Worm (Caenorhabditis elegans): Measurements from ENCODE around the gene ZK892.4.

Gene ZK892.4

DNA sequence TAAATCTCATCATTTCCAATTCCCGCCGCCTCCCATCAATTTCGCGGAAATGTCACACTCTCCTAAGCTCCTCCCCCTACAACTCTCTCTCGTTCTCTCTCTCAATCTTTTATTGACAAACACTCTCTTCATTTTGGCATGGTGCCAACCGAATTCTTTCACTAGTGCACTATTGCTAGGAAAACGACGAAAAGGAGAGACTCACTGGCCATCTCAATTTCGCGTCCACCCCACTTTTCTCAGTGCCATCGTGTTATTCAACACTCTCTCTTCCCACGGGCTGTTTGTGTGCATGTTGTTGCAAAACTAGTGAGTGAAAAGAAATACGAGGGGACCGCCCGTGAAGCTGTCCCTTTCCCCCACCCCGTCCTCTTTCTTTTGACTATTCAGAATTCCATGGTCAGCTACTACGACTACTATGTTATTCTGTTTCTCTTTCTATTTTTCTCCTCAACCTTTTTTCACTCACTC is 21.5 kb upstream of the ZK892.4 start (continued):
- TF ChIP-seq pqm-1 (tag; optimal IDR thresholded peaks at IDR 0.05) = no peak
- TF ChIP-seq mml-1 (tag; optimal IDR thresholded peaks at IDR 0.05) = no peak
- TF ChIP-seq elt-3 (tag; optimal IDR thresholded peaks at IDR 0.05) = no peak
- no peak for TF ChIP-seq ztf-4 (tag; optimal IDR thresholded peaks at IDR 0.05)

DNA sequence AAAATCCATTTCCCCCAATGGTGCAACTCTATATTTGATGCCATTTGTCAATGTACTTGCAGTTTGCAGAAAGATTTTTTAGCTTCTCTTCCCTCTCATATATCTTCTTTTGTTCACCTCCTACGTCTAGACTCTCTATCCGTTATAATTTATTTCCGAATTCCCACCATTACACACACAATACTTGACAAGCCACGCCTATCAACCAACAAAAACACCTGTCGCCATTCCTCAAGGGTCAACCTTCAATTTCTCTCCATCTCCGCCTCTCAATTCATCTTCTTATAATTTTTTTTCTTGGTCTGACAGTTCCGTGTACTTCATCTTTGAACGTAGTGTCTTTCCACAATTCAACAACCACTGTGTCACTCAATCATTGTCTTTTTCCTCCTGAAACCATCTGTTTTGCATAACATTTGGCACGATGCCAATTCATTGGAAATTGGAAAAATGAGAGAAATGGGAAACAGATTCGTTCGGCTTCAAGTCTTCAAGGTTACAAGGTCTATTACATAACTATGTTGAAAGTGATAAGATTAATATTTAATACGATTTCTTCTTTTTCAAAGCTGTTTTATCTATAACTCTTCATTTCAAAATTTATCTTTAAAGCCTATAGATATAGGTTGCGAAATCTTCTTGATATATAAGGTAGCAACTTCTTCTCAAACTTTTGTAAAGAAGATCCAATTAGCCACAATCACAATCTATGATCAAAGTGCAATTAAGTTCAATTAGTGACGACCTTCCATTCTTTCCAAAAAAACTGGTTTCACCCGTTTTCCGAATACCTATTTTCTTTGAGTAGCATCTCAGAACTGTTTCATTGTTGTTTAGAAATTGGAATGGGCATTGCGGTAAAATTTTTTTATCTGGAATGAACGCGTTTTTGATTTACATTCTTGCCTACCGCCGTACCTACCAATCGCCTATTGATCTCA is 19.5 kb upstream of the ZK892.4 start:
- TF ChIP-seq nhr-11 (tag; optimal IDR thresholded peaks at IDR 0.05) (peak; percentile 25), nhr-25 (tag; optimal IDR thresholded peaks at IDR 0.05) (peak; percentile 8), nhr-76 (tag; optimal IDR thresholded peaks at IDR 0.05) (no peak)

DNA sequence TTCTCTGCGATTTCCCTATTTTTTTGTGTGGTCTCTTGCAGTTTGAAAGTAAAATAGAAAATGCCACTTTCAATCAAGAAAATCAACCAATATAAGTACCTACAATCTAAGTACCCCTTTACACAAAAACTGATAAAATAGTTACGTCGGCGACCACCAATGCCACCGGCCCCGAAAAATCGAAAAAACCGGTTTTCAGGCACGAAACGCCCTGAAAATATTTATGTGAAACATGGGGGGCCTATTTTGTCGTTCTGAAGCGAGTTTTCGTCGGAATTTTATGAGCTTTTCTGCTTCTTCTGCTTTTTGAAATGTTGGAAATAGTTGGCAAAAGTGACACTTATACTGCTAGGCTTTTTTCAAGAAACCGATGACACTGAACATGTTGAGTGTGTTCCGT is 17.7 kb upstream of the ZK892.4 start:
- TF ChIP-seq ceh-82 (tag; optimal IDR thresholded peaks at IDR 0.05) (no peak), egl-5 (tag; optimal IDR thresholded peaks at IDR 0.05) (no peak), snpc-4 (tag; optimal IDR thresholded peaks at IDR 0.05) (no peak)

DNA sequence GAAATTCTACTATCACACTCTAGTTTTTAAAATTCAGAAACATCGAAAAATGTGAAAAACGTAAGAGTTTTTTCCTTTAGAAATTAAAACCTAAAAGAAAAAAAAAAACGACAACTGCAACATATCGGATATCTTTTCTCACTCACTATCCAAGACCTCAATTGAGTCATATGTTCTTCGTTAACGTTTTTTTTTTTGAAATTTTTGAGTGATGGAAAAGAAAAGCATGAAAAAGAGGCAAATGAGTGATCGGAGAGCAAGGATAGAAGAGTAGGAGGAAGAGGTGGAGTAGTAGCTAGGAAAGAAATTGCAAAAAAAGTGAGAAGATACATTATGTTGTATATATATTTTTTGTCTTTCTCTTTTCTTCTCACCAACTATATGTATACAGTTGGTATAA is 16.8 kb upstream of the ZK892.4 start:
- TF ChIP-seq eor-1 (tag; optimal IDR thresholded peaks at IDR 0.05) (no peak), lin-15B (tag; optimal IDR thresholded peaks at IDR 0.05) (no peak), nhr-76 (tag; optimal IDR thresholded peaks at IDR 0.05) (no peak), fos-1 (tag; optimal IDR thresholded peaks at IDR 0.05) (no peak), ceh-16 (tag; optimal IDR thresholded peaks at IDR 0.05) (no peak)

DNA sequence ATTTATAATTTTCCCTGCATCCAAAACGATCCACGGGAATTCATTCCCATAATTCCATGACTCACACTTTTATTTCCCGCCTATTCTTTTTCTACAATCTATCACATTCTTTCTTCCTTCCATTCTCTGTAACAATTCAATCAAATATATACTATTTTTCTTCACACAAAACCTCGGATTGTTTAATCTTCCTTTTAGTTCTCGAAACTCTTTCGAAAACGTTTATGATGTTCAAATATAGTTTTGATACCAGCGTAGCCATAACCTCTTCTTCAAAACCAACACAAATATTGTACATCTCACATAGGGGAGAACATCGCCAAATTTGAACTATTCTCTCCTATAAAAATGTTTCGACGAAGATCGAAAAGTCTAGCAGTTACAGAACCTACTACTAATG is 15.6 kb upstream of the ZK892.4 start, which contains the start of gene lec-3:
TSS of gene lec-3 (plus strand) at position 301 of the 400 bp plus-strand sequence.
- TF ChIP-seq ceh-9 (tag; optimal IDR thresholded peaks at IDR 0.05) (no peak), nhr-11 (tag; optimal IDR thresholded peaks at IDR 0.05) (no peak), nhr-23 (tag; optimal IDR thresholded peaks at IDR 0.05) (no peak), egl-5 (tag; optimal IDR thresholded peaks at IDR 0.05) (no peak), daf-12 (tag; optimal IDR thresholded peaks at IDR 0.05) (no peak), unc-39 (tag; optimal IDR thresholded peaks at IDR 0.05) (no peak), nhr-43 (tag; optimal IDR thresholded peaks at IDR 0.05; ENCODE audit: poor library complexity, severe bottlenecking) (no peak), fos-1 (tag; optimal IDR thresholded peaks at IDR 0.05) (no peak), unc-62 (GFP tag; optimal IDR thresholded peaks at IDR 0.05) (no peak), nfya-1 (tag; optimal IDR thresholded peaks at IDR 0.05; ENCODE audit: insufficient read depth) (no peak)

DNA sequence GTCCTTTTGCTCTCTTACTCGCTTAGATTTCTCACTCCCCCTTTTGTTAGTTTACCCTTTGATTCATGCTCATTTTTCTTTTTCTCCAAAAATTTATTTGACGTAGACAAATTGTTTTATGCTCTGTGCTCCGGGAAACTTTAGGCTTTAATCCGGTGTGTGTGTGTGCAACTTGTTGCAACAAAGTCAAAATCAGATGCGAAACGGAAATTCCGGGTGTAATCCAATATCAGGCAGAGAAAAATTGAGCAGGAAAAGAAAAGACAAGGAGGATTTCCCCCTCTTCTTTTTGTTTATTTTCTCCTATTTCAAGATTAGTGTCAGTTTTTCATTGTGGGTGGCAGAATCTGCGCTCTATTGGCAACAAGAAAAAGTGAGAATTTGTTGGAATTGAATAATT is 13.9 kb upstream of the ZK892.4 start:
- TF ChIP-seq sea-2 (GFP tag; optimal IDR thresholded peaks at IDR 0.05) (no peak), mdl-1 (tag; optimal IDR thresholded peaks at IDR 0.05) (no peak), fkh-10 (GFP tag; optimal IDR thresholded peaks at IDR 0.05) (peak; percentile 12), nhr-67 (tag; optimal IDR thresholded peaks at IDR 0.05) (no peak), R02D3.7 (tag; optimal IDR thresholded peaks at IDR 0.05) (no peak), unc-39 (tag; optimal IDR thresholded peaks at IDR 0.05) (no peak), ceh-28 (tag; optimal IDR thresholded peaks at IDR 0.05) (no peak), aly-2 (tag; optimal IDR thresholded peaks at IDR 0.05) (no peak), lsy-12 (tag; optimal IDR thresholded peaks at IDR 0.05) (no peak)

DNA sequence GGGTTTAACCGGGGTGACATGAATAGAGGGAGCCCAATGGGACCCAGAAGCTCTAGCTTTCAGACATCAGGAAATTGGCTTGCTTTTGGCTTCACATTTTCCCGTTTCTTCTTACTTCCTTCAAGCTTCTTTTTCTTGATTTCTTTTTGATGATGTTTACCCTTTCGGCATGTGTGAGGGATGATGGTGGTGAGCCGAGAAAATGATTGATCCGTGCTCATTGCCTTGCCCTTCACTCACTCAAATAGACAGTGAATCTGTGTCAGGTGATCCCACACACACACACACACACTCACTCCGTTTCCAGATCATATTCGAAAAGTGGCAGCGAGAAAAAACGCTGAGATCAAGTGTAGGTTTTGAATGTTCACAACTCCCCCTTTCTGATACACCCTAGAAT is 11.7 kb upstream of the ZK892.4 start:
- TF ChIP-seq fkh-2 (tag; optimal IDR thresholded peaks at IDR 0.05) = no peak
- no peak for TF ChIP-seq pqm-1 (tag; optimal IDR thresholded peaks at IDR 0.05)
- no peak for TF ChIP-seq unc-39 (tag; optimal IDR thresholded peaks at IDR 0.05)
- TF ChIP-seq daf-12 (tag; optimal IDR thresholded peaks at IDR 0.05) = no peak
- TF ChIP-seq tbx-2 (tag; optimal IDR thresholded peaks at IDR 0.05) = no peak
- no peak for TF ChIP-seq nhr-28 (tag; optimal IDR thresholded peaks at IDR 0.05)
- TF ChIP-seq elt-1 (tag; optimal IDR thresholded peaks at IDR 0.05) = no peak
- TF ChIP-seq eor-1 (tag; optimal IDR thresholded peaks at IDR 0.05) = no peak
- TF ChIP-seq jun-1 (tag; optimal IDR thresholded peaks at IDR 0.05) = no peak
- no peak for TF ChIP-seq nhr-23 (tag; optimal IDR thresholded peaks at IDR 0.05)
- no peak for TF ChIP-seq aly-2 (tag; optimal IDR thresholded peaks at IDR 0.05)
- TF ChIP-seq lin-15B (tag; optimal IDR thresholded peaks at IDR 0.05) = no peak
- TF ChIP-seq fos-1 (tag; optimal IDR thresholded peaks at IDR 0.05) = no peak
- no peak for TF ChIP-seq ama-1 (optimal IDR thresholded peaks at IDR 0.05)
- no peak for TF ChIP-seq lin-39 (tag; optimal IDR thresholded peaks at IDR 0.05)
- no peak for TF ChIP-seq nhr-12 (tag; optimal IDR thresholded peaks at IDR 0.05)
- TF ChIP-seq egl-27 (tag; optimal IDR thresholded peaks at IDR 0.05) = no peak

All from whole organism, L3 larva.